Fruit fly (Drosophila melanogaster) whole organism, embryonic: ENCODE results near the gene CG15249.

Experiments used
- Atf3 ChIP-seq: fragments of 200-800 bp; sonication (Bioruptor generic); optimal IDR thresholded peaks from 3 replicates; lab custom pipeline; 2016; ENCODE audit warnings: missing biosample characterization, missing genetic modification characterization
- Bgb ChIP-seq: fragments of 200-800 bp; sonication (Bioruptor generic); IDR thresholded peaks from 2 replicates; pipeline ENCODE4 v1.3.6; 2022; ENCODE audit warnings: missing biosample characterization, missing genetic modification characterization; ENCODE audit not compliant: partially characterized antibody
- CG10147 ChIP-seq: fragments of 200-800 bp; sonication (Bioruptor generic); optimal IDR thresholded peaks from 2 replicates; lab custom pipeline; 2019; ENCODE audit warnings: missing biosample characterization, mild to moderate bottlenecking, missing genetic modification characterization, moderate library complexity
- CG10543 ChIP-seq: fragments of 200-800 bp; sonication (Bioruptor generic); optimal IDR thresholded peaks from 3 replicates; lab custom pipeline; 2017; ENCODE audit warnings: missing biosample characterization, mild to moderate bottlenecking, missing genetic modification characterization, moderate library complexity
- CG11085 ChIP-seq: fragments of 200-800 bp; sonication (Bioruptor generic); IDR thresholded peaks from 2 replicates; pipeline ENCODE4 v1.3.6; 2022; ENCODE audit warnings: missing biosample characterization, missing genetic modification characterization
- CG11456 ChIP-seq: fragments of 200-800 bp; sonication (Bioruptor generic); IDR thresholded peaks from 3 replicates; pipeline ENCODE4 v1.3.6; 2022; ENCODE audit warnings: missing biosample characterization, missing genetic modification characterization
- CG1233 ChIP-seq: fragments of 200-800 bp; sonication (Bioruptor generic); optimal IDR thresholded peaks from 4 replicates; lab custom pipeline; 2018; ENCODE audit warnings: missing biosample characterization, mild to moderate bottlenecking, missing genetic modification characterization
- CG13123 ChIP-seq: fragments of 200-800 bp; sonication (Bioruptor generic); optimal IDR thresholded peaks from 2 replicates; lab custom pipeline; 2016; ENCODE audit warnings: missing biosample characterization, missing genetic modification characterization
- CG14710 ChIP-seq: fragments of 200-800 bp; sonication (Bioruptor generic); optimal IDR thresholded peaks from 3 replicates; lab custom pipeline; 2019; ENCODE audit warnings: missing biosample characterization, mild to moderate bottlenecking, missing genetic modification characterization, moderate library complexity
- CG14965 ChIP-seq: fragments of 200-800 bp; sonication (Bioruptor generic); optimal IDR thresholded peaks from 2 replicates; lab custom pipeline; 2016; ENCODE audit warnings: missing biosample characterization, missing genetic modification characterization, borderline replicate concordance
- CG2678 ChIP-seq: fragments of 200-800 bp; sonication (Bioruptor generic); optimal IDR thresholded peaks from 3 replicates; lab custom pipeline; 2019; ENCODE audit warnings: missing biosample characterization, mild to moderate bottlenecking, missing genetic modification characterization, moderate library complexity
- CG2889 ChIP-seq: fragments of 200-800 bp; sonication (Bioruptor generic); IDR thresholded peaks from 3 replicates; pipeline ENCODE4 v1.3.6; 2022; ENCODE audit warnings: missing biosample characterization, missing genetic modification characterization
- CG34376 ChIP-seq: fragments of 200-800 bp; sonication (Bioruptor generic); optimal IDR thresholded peaks from 2 replicates; lab custom pipeline; 2018; ENCODE audit warnings: missing biosample characterization, mild to moderate bottlenecking, missing genetic modification characterization
- CG4282 ChIP-seq: fragments of 200-800 bp; sonication (Bioruptor generic); optimal IDR thresholded peaks from 2 replicates; lab custom pipeline; 2016; ENCODE audit warnings: missing biosample characterization, missing genetic modification characterization
- CG4424 ChIP-seq: fragments of 200-800 bp; sonication (Bioruptor generic); optimal IDR thresholded peaks from 3 replicates; lab custom pipeline; 2016; ENCODE audit warnings: missing biosample characterization, missing genetic modification characterization
- CG6175 ChIP-seq: fragments of 200-800 bp; sonication (Bioruptor generic); IDR thresholded peaks from 3 replicates; pipeline ENCODE4 v1.3.6; 2022; ENCODE audit warnings: missing biosample characterization, missing genetic modification characterization
- CG6813 ChIP-seq: fragments of 200-800 bp; sonication (Bioruptor generic); optimal IDR thresholded peaks from 2 replicates; lab custom pipeline; 2017; ENCODE audit warnings: missing biosample characterization, missing genetic modification characterization, mild to moderate bottlenecking, moderate library complexity, missing genetic modification reagents
- CG8924 ChIP-seq: fragments of 200-800 bp; optimal IDR thresholded peaks from 3 replicates; lab custom pipeline; 2019; ENCODE audit warnings: missing biosample characterization, mild to moderate bottlenecking, missing genetic modification characterization, moderate library complexity
- CG9727 ChIP-seq: fragments of 200-800 bp; sonication (Bioruptor generic); optimal IDR thresholded peaks from 3 replicates; lab custom pipeline; 2017; ENCODE audit warnings: missing biosample characterization, mild to moderate bottlenecking, missing genetic modification characterization
- CTCF ChIP-seq: fragments of 200-800 bp; sonication (Bioruptor generic); optimal IDR thresholded peaks from 2 replicates; lab custom pipeline; 2017; ENCODE audit warnings: missing biosample characterization, mild to moderate bottlenecking, missing genetic modification characterization, moderate library complexity
- Dbx ChIP-seq: fragments of 200-800 bp; sonication (Bioruptor generic); IDR thresholded peaks from 3 replicates; pipeline ENCODE4 v1.3.6; 2022; ENCODE audit warnings: missing biosample characterization, missing genetic modification characterization
- E2f1 ChIP-seq: fragments of 200-800 bp; sonication (Bioruptor generic); IDR thresholded peaks from 2 replicates; pipeline ENCODE4 v1.3.6; 2022; ENCODE audit warnings: missing biosample characterization, missing genetic modification characterization
- GATAe ChIP-seq: fragments of 200-800 bp; sonication (Bioruptor generic); conservative IDR thresholded peaks from 2 replicates; pipeline ENCODE4 v1.3.6; 2022; ENCODE audit warnings: missing biosample characterization, missing genetic modification characterization
- Gug ChIP-seq: fragments of 200-800 bp; sonication (Bioruptor generic); IDR thresholded peaks from 4 replicates; pipeline ENCODE4 v1.3.6; 2022; ENCODE audit warnings: missing biosample characterization, missing genetic modification characterization
- Lim3 ChIP-seq: fragments of 200-800 bp; sonication (Bioruptor generic); IDR thresholded peaks from 2 replicates; pipeline ENCODE4 v1.3.6; 2022; ENCODE audit warnings: missing biosample characterization, missing genetic modification characterization
- Mad ChIP-seq: fragments of 200-800 bp; sonication (Bioruptor generic); optimal IDR thresholded peaks from 2 replicates; lab custom pipeline; 2016; ENCODE audit warnings: missing biosample characterization, missing genetic modification characterization
- Mrtf ChIP-seq: fragments of 200-800 bp; sonication (Bioruptor generic); IDR thresholded peaks from 3 replicates; pipeline ENCODE4 v1.3.6; 2022; ENCODE audit warnings: missing biosample characterization, missing genetic modification characterization
- NK7.1 ChIP-seq: fragments of 200-800 bp; sonication (Bioruptor generic); optimal IDR thresholded peaks from 3 replicates; lab custom pipeline; 2016; ENCODE audit warnings: missing biosample characterization, missing genetic modification characterization
- NfI ChIP-seq: fragments of 200-800 bp; sonication (Bioruptor generic); optimal IDR thresholded peaks from 3 replicates; lab custom pipeline; 2018; ENCODE audit warnings: missing biosample characterization, mild to moderate bottlenecking, missing genetic modification characterization, moderate library complexity
- Rx ChIP-seq: fragments of 200-800 bp; sonication (Bioruptor generic); IDR thresholded peaks from 2 replicates; pipeline ENCODE4 v1.3.6; 2022; ENCODE audit warnings: missing biosample characterization, missing genetic modification characterization
- abd-A ChIP-seq: fragments of 200-800 bp; sonication (Bioruptor generic); optimal IDR thresholded peaks from 3 replicates; lab custom pipeline; 2019; ENCODE audit warnings: missing biosample characterization, mild to moderate bottlenecking, missing genetic modification characterization, moderate library complexity
- ara ChIP-seq: fragments of 200-800 bp; sonication (Bioruptor generic); IDR thresholded peaks from 2 replicates; pipeline ENCODE4 v1.3.6; 2022; ENCODE audit warnings: missing biosample characterization, missing genetic modification characterization
- bigmax ChIP-seq: fragments of 200-800 bp; sonication (Bioruptor generic); optimal IDR thresholded peaks from 2 replicates; lab custom pipeline; 2018; ENCODE audit warnings: missing biosample characterization, mild to moderate bottlenecking, missing genetic modification characterization
- btn ChIP-seq: fragments of 200-800 bp; sonication (Bioruptor generic); optimal IDR thresholded peaks from 2 replicates; lab custom pipeline; 2016; ENCODE audit warnings: missing biosample characterization, missing genetic modification characterization
- cwo ChIP-seq: fragments of 200-800 bp; sonication (Bioruptor generic); optimal IDR thresholded peaks from 3 replicates; lab custom pipeline; 2017; ENCODE audit warnings: missing biosample characterization, missing genetic modification characterization, mild to moderate bottlenecking, moderate library complexity, missing genetic modification reagents
- ftz-f1 ChIP-seq: fragments of 200-800 bp; sonication (Bioruptor generic); optimal IDR thresholded peaks from 2 replicates; lab custom pipeline; 2016; ENCODE audit warnings: missing biosample characterization, missing genetic modification characterization
- grn ChIP-seq: fragments of 200-800 bp; sonication (Bioruptor generic); optimal IDR thresholded peaks from 3 replicates; lab custom pipeline; 2017; ENCODE audit warnings: missing biosample characterization, missing genetic modification characterization
- odd ChIP-seq: fragments of 200-800 bp; sonication (Bioruptor generic); optimal IDR thresholded peaks from 2 replicates; lab custom pipeline; 2017; ENCODE audit warnings: missing biosample characterization, mild to moderate bottlenecking, missing genetic modification characterization
- pfk ChIP-seq: fragments of 200-800 bp; sonication (Bioruptor generic); optimal IDR thresholded peaks from 2 replicates; lab custom pipeline; 2018; ENCODE audit warnings: missing biosample characterization, mild to moderate bottlenecking, missing genetic modification characterization, moderate library complexity
- phol ChIP-seq: fragments of 200-800 bp; sonication (Bioruptor generic); optimal IDR thresholded peaks from 3 replicates; lab custom pipeline; 2018; ENCODE audit warnings: missing biosample characterization, mild to moderate bottlenecking, missing genetic modification characterization, moderate library complexity
- pita ChIP-seq: fragments of 200-800 bp; sonication (Bioruptor generic); optimal IDR thresholded peaks from 2 replicates; lab custom pipeline; 2017; ENCODE audit warnings: missing biosample characterization, mild to moderate bottlenecking, missing genetic modification characterization
- psq ChIP-seq: fragments of 200-800 bp; sonication (Bioruptor generic); optimal IDR thresholded peaks from 2 replicates; lab custom pipeline; 2017; ENCODE audit warnings: missing biosample characterization, missing genetic modification characterization
- sens ChIP-seq: fragments of 200-800 bp; sonication (Bioruptor generic); peaks from one replicate; lab custom pipeline; 2016; ENCODE audit warnings: missing biosample characterization, missing genetic modification characterization
- slp2 ChIP-seq: fragments of 200-800 bp; sonication (Bioruptor generic); optimal IDR thresholded peaks from 2 replicates; lab custom pipeline; 2016; ENCODE audit warnings: missing biosample characterization, missing genetic modification characterization
- tll ChIP-seq, 2 experiments: fragments of 200-800 bp in 1 of 2; fragments of >200 bp in 1 of 2; sonication (Bioruptor generic) in 1 of 2; optimal IDR thresholded peaks; 2 replicates each; lab custom pipeline; 2017 to 2019; ENCODE audit warnings: missing biosample characterization in 2 of 2, missing genetic modification characterization in 2 of 2, mild to moderate bottlenecking in 1 of 2, moderate library complexity in 1 of 2
- zen ChIP-seq: fragments of 200-800 bp; sonication (Bioruptor generic); optimal IDR thresholded peaks from 3 replicates; lab custom pipeline; 2018; ENCODE audit warnings: missing biosample characterization, mild to moderate bottlenecking, missing genetic modification characterization, moderate library complexity
- zfh1 ChIP-seq: fragments of 200-800 bp; sonication (Bioruptor generic); IDR thresholded peaks from 3 replicates; pipeline ENCODE4 v1.3.6; 2022; ENCODE audit warnings: missing biosample characterization, missing genetic modification characterization

CG15249 gene

dm6 chrX:9875948-9876853 lies 23.2 kb downstream of the CG15249 start, which contains the start of gene CG15247 (continued):
- TF ChIP-seq CG10147 (GFP tag; lab: Kevin White, UChicago) (peak; percentile 59), ara (GFP tag; lab: Robert Waterston, UW) (peak; percentile 81), bigmax (GFP tag; lab: Kevin White, UChicago) (no peak), pfk (GFP tag; lab: Kevin White, UChicago) (no peak), NfI (GFP tag; lab: Kevin White, UChicago) (peak; percentile 78), CG1233 (peak; percentile 50), CG9727 (peak; percentile 67), GATAe (GFP tag; lab: Robert Waterston, UW) (no peak), CG6813 (GFP tag; lab: Kevin White, UChicago) (peak; percentile 4), CG14710 (tag; lab: Kevin White, UChicago) (peak; percentile 64), tll (GFP tag; optimal IDR thresholded peaks at IDR 0.05; lab: Kevin White, UChicago) (no peak), CG8924 (tag; lab: Kevin White, UChicago) (peak; percentile 59), phol (tag; lab: Kevin White, UChicago) (peak; percentile 79), zfh1 (GFP tag; lab: Robert Waterston, UW) (peak; percentile 83), Atf3 (peak; percentile 11)

DNA sequence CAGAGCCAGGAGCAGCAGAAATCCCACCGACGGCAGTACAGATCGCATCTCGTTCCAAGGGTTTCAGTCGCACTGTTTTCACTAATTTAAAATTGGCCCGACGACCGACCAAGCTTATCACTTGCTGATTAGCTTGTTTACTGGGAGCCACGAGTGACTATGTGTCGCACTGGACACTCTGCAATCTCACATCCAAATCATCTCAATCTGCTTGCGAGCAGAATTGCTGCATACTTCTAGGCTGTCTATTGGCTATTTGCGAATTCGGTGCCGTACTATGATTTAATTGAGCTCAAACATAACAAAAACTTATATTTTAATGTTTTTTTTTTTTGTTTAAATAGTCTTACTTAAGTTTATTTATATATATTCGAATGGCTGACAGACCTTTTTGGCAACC lies 25.5 kb downstream of the CG15249 start, which contains the start of gene CG32695:
Gene CG32695 (minus strand): TSS at position 141 of the 400 bp plus-strand sequence.
- TF ChIP-seq Rx (no peak), sens (GFP tag; lab: Kevin White, UChicago) (no peak), CG2889 (no peak), CG10543 (GFP tag; lab: Kevin White, UChicago) (peak; percentile 9), pita (GFP tag; lab: Kevin White, UChicago) (no peak), grn (peak; percentile 50), odd (GFP tag; lab: Kevin White, UChicago) (no peak)

DNA sequence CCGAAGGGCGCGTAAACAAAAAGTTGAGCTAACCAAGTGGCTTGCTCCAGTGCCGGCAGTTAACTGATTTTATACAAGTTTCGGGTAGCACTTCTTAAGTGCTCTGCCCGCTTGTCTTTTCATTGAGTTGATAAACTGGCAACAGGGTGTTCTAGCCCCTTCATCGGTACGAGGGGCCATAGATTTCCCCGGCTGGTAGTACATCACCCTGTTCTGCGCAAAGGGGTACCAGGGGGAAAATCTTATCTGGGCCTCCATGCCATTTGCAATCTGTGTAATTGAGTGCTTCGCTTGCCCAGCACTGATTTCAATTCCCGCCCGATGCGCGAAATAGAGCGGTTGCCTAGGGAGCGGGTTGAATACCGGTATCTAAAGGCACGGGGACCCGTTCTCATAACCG lies 27.8 kb downstream of the CG15249 start, which contains the start of gene CG45061:
Gene CG45061 (minus strand): TSS at position 71 of the 400 bp plus-strand sequence.
- TF ChIP-seq abd-A: no peak
- TF ChIP-seq CG2678 (tag; lab: Kevin White, UChicago): peak; percentile 8
- TF ChIP-seq psq (GFP tag; lab: Kevin White, UChicago): no peak
- no peak for TF ChIP-seq Gug (GFP tag; lab: Robert Waterston, UW)
- no peak for TF ChIP-seq CG14965
- no peak for TF ChIP-seq zen
- peak; percentile 32 for TF ChIP-seq cwo (GFP tag; lab: Kevin White, UChicago)
- TF ChIP-seq E2f1: no peak
- TF ChIP-seq CG10543 (GFP tag; lab: Kevin White, UChicago): peak; percentile 57
- TF ChIP-seq btn: no peak
- no peak for TF ChIP-seq Mad (GFP tag; lab: Kevin White, UChicago)
- no peak for TF ChIP-seq Lim3
- peak; percentile 32; the same call in 1 of the 3 replicates for TF ChIP-seq CG11456
- TF ChIP-seq CG6175: no peak
- TF ChIP-seq slp2 (GFP tag; lab: Kevin White, UChicago): no peak
- no peak for TF ChIP-seq CG11085 (GFP tag; lab: Robert Waterston, UW)
- TF ChIP-seq zfh1 (GFP tag; lab: Robert Waterston, UW): no peak
- no peak for TF ChIP-seq CG4282 (GFP tag; lab: Kevin White, UChicago)
- TF ChIP-seq NK7.1: no peak
- TF ChIP-seq CTCF (GFP tag; lab: Kevin White, UChicago): no peak
- TF ChIP-seq CG4424 (GFP tag; lab: Kevin White, UChicago): no peak
- TF ChIP-seq CG13123 (GFP tag; lab: Kevin White, UChicago): no peak
- peak; percentile 13 for TF ChIP-seq CG34376 (GFP tag; lab: Kevin White, UChicago)
- TF ChIP-seq Mrtf (GFP tag; lab: Robert Waterston, UW): no peak
- peak; percentile 25; the same call in 1 of the 3 replicates for TF ChIP-seq Dbx (GFP tag; lab: Robert Waterston, UW)
- no peak for TF ChIP-seq Bgb (GFP tag; lab: Robert Waterston, UW)
- no peak for TF ChIP-seq ftz-f1 (GFP tag; lab: Kevin White, UChicago)
